Worm (Caenorhabditis elegans) whole organism, L3 larva: ENCODE measurements around the gene cest-5.1.
A peak's percentile ranks its signal among the peaks of the same experiment; 100 is the strongest.

ENCODE experiments used
- R02D3.7 ChIP-seq: fragments of 150-350 bp; optimal IDR thresholded peaks from 2 replicates; lab custom pipeline; 2014; ENCODE audit warnings: missing biosample characterization, missing genetic modification characterization
- ZK546.5 ChIP-seq: sonication (generic microtip); optimal IDR thresholded peaks from 2 replicates; lab custom pipeline; 2017; ENCODE audit warnings: missing biosample characterization, missing genetic modification characterization
- ama-1 ChIP-seq: fragments of 150-350 bp; optimal IDR thresholded peaks from 2 replicates; lab custom pipeline; 2018
- ceh-28 ChIP-seq: fragments of 150-350 bp; optimal IDR thresholded peaks from 2 replicates; lab custom pipeline; 2014; ENCODE audit warnings: missing biosample characterization, missing genetic modification reagents, missing genetic modification characterization
- daf-12 ChIP-seq: fragments of 150-350 bp; optimal IDR thresholded peaks from 2 replicates; lab custom pipeline; 2014; ENCODE audit warnings: missing biosample characterization, missing genetic modification reagents, missing genetic modification characterization
- egl-27 ChIP-seq: sonication (generic microtip); optimal IDR thresholded peaks from 4 replicates; lab custom pipeline; 2017; ENCODE audit warnings: missing biosample characterization, missing genetic modification reagents, missing genetic modification characterization
- egl-5 ChIP-seq: fragments of 150-350 bp; optimal IDR thresholded peaks from 2 replicates; lab custom pipeline; 2017; ENCODE audit warnings: missing biosample characterization, missing genetic modification reagents, missing genetic modification characterization, inconsistent platforms
- elt-1 ChIP-seq: fragments of 150-350 bp; optimal IDR thresholded peaks from 2 replicates; lab custom pipeline; 2014; ENCODE audit warnings: missing biosample characterization, missing genetic modification characterization
- elt-2 ChIP-seq: sonication (generic microtip); optimal IDR thresholded peaks from 2 replicates; lab custom pipeline; 2016; ENCODE audit warnings: missing genetic modification reagents, mild to moderate bottlenecking, missing genetic modification characterization, missing compliant biosample characterization
- elt-3 ChIP-seq, 3 experiments: fragments of 150-350 bp in 1 of 3; sonication (generic microtip) in 2 of 3; optimal IDR thresholded peaks; 2 replicates in 2 of 3; 4 replicates in 1 of 3; lab custom pipeline; 2014 to 2017; ENCODE audit warnings: missing biosample characterization in 3 of 3, missing genetic modification characterization in 3 of 3
- fos-1 ChIP-seq: fragments of 150-350 bp; optimal IDR thresholded peaks from 2 replicates; lab custom pipeline; 2014; ENCODE audit warnings: missing biosample characterization, missing genetic modification characterization
- hmg-11 ChIP-seq: sonication (generic microtip); optimal IDR thresholded peaks from 2 replicates; lab custom pipeline; 2016; ENCODE audit warnings: missing genetic modification characterization, missing compliant biosample characterization
- jun-1 ChIP-seq: fragments of 150-350 bp; optimal IDR thresholded peaks from 2 replicates; lab custom pipeline; 2014; ENCODE audit warnings: missing biosample characterization, missing genetic modification reagents, missing genetic modification characterization
- lin-15B ChIP-seq: fragments of 150-350 bp; optimal IDR thresholded peaks from 2 replicates; lab custom pipeline; 2014; ENCODE audit warnings: missing biosample characterization, missing genetic modification characterization
- lsy-12 ChIP-seq: sonication (generic microtip); optimal IDR thresholded peaks from 2 replicates; lab custom pipeline; 2016; ENCODE audit warnings: mild to moderate bottlenecking, missing genetic modification characterization, missing compliant biosample characterization
- mdl-1 ChIP-seq: fragments of 150-350 bp; optimal IDR thresholded peaks from 2 replicates; lab custom pipeline; 2014; ENCODE audit warnings: missing biosample characterization, missing genetic modification characterization
- mml-1 ChIP-seq: fragments of 150-350 bp; sonication (generic microtip); optimal IDR thresholded peaks from 3 replicates; lab custom pipeline; 2014; ENCODE audit warnings: missing biosample characterization, missing genetic modification characterization
- nfya-1 ChIP-seq: sonication (generic microtip); optimal IDR thresholded peaks from 2 replicates; lab custom pipeline; 2017; ENCODE audit warnings: missing genetic modification characterization, mild to moderate bottlenecking, missing compliant biosample characterization, antibody characterized with exemption, moderate library complexity; ENCODE audit not compliant: insufficient read depth
- nhr-11 ChIP-seq: fragments of 150-350 bp; optimal IDR thresholded peaks from 2 replicates; lab custom pipeline; 2014; ENCODE audit warnings: missing biosample characterization, missing genetic modification characterization
- nhr-23 ChIP-seq: fragments of 150-350 bp; optimal IDR thresholded peaks from 2 replicates; lab custom pipeline; 2014; ENCODE audit warnings: missing biosample characterization, missing genetic modification reagents, missing genetic modification characterization
- nhr-237 ChIP-seq: fragments of 150-350 bp; optimal IDR thresholded peaks from 2 replicates; lab custom pipeline; 2014; ENCODE audit warnings: missing biosample characterization, missing genetic modification characterization
- nhr-25 ChIP-seq: sonication (generic microtip); optimal IDR thresholded peaks from 2 replicates; lab custom pipeline; 2017; ENCODE audit warnings: missing biosample characterization, missing genetic modification characterization
- nhr-28 ChIP-seq: fragments of 150-350 bp; optimal IDR thresholded peaks from 2 replicates; lab custom pipeline; 2014; ENCODE audit warnings: missing biosample characterization, missing genetic modification characterization
- nhr-43 ChIP-seq: sonication (generic microtip); optimal IDR thresholded peaks from 2 replicates; lab custom pipeline; 2016; ENCODE audit warnings: mild to moderate bottlenecking, missing genetic modification characterization, missing compliant biosample characterization; ENCODE audit not compliant: poor library complexity, severe bottlenecking
- nhr-76 ChIP-seq: fragments of 150-350 bp; sonication (generic microtip); optimal IDR thresholded peaks from 5 replicates; lab custom pipeline; 2014; ENCODE audit warnings: missing biosample characterization, missing genetic modification characterization
- pha-4 ChIP-seq: fragments of 150-350 bp; optimal IDR thresholded peaks from 2 replicates; lab custom pipeline; 2014; ENCODE audit warnings: missing biosample characterization, missing genetic modification reagents, missing genetic modification characterization
- pqm-1 ChIP-seq: fragments of 150-350 bp; optimal IDR thresholded peaks from 2 replicates; lab custom pipeline; 2017; ENCODE audit warnings: missing biosample characterization, missing genetic modification characterization, inconsistent platforms
- sea-2 ChIP-seq: fragments of 150-350 bp; sonication (generic microtip); optimal IDR thresholded peaks from 4 replicates; lab custom pipeline; 2014; ENCODE audit warnings: missing biosample characterization, missing genetic modification reagents, missing genetic modification characterization
- skn-1 ChIP-seq: fragments of 150-350 bp; optimal IDR thresholded peaks from 2 replicates; lab custom pipeline; 2014; ENCODE audit warnings: missing biosample characterization, missing genetic modification characterization
- snpc-4 ChIP-seq: fragments of 150-350 bp; optimal IDR thresholded peaks from 2 replicates; lab custom pipeline; 2014; ENCODE audit warnings: missing biosample characterization, missing genetic modification characterization
- tbx-2 ChIP-seq: sonication (generic microtip); optimal IDR thresholded peaks from 2 replicates; lab custom pipeline; 2016; ENCODE audit warnings: mild to moderate bottlenecking, missing genetic modification characterization, missing compliant biosample characterization
- unc-62 ChIP-seq: fragments of 150-350 bp; sonication (generic microtip); optimal IDR thresholded peaks from 4 replicates; lab custom pipeline; 2014; ENCODE audit warnings: missing biosample characterization, missing genetic modification reagents, missing genetic modification characterization
- zag-1 ChIP-seq: fragments of 150-350 bp; optimal IDR thresholded peaks from 2 replicates; lab custom pipeline; 2014; ENCODE audit warnings: missing biosample characterization, missing genetic modification characterization

The cest-5.1 gene

DNA sequence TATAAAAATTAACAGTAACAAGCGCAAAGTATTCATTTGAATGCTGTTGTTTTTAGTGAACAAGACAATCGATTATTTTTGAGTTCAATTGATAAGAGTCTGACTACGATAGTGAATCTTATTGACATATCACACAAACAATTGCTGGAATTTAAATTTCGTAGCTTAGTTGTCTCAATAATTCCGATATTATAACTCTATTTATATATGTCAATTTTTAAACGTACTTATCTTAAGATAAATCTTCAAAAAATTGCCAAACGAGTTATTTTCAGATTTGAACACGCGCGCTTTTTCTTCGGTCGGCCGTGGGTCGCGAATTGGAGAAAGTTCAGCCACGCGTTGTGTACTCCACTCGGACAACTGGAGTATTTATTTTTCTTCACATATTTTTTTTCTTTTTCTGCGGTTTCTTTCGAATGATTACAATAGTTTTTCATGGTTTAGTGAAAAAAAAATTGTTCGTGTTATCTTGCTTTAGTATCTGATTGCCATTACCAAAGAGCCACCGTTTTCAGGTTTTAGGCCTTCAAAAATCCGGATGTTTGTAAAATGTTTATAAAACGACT, at the start of gene cest-5.1, which contains the start of gene C01B10.9:
Gene cest-5.1, minus strand, starts transcription at position 51 of the 569 bp plus-strand sequence.
Gene C01B10.9, plus strand, starts transcription at position 519 of the 569 bp plus-strand sequence.
- peak; percentile 49 for TF ChIP-seq elt-2
- TF ChIP-seq nhr-237 (tag; lab: Kevin White, UChicago) = no peak
- no peak for TF ChIP-seq nhr-76
- TF ChIP-seq nhr-23 (tag; lab: Kevin White, UChicago) = no peak
- TF ChIP-seq ZK546.5 (tag; lab: Kevin White, UChicago) = no peak
- TF ChIP-seq hmg-11 = peak; percentile 25
- TF ChIP-seq nhr-28 (tag; lab: Kevin White, UChicago) = no peak
- peak; percentile 53 for TF ChIP-seq R02D3.7
- peak; percentile 31 for TF ChIP-seq snpc-4 (tag; lab: Kevin White, UChicago)
- peak; percentile 18 for TF ChIP-seq pqm-1 (tag; lab: Kevin White, UChicago)
- TF ChIP-seq lin-15B = peak; percentile 83
- TF ChIP-seq egl-5 (tag; lab: Kevin White, UChicago) = no peak
- no peak for TF ChIP-seq mml-1
- TF ChIP-seq nfya-1 (tag; lab: Kevin White, UChicago) = peak; percentile 80
- TF ChIP-seq sea-2 (GFP tag; lab: Kevin White, UChicago) = no peak
- TF ChIP-seq nhr-43 (tag; lab: Kevin White, UChicago) = peak; percentile 91
- no peak for TF ChIP-seq mdl-1 (tag; lab: Kevin White, UChicago)
- TF ChIP-seq tbx-2 (tag; lab: Kevin White, UChicago) = no peak
- TF ChIP-seq ama-1 (lab: Kevin White, UChicago) = no peak
- TF ChIP-seq nhr-11 = no peak
- no peak for TF ChIP-seq egl-27
- no peak for TF ChIP-seq daf-12 (tag; lab: Kevin White, UChicago)
- no peak for TF ChIP-seq nhr-25 (tag; lab: Kevin White, UChicago)
- TF ChIP-seq ceh-28 (tag; lab: Kevin White, UChicago) = peak; percentile 37
- no peak for TF ChIP-seq fos-1
- TF ChIP-seq lsy-12 (tag; lab: Kevin White, UChicago) = peak; percentile 61
- peak; percentile 78 for TF ChIP-seq pha-4 (tag; lab: Kevin White, UChicago)

DNA sequence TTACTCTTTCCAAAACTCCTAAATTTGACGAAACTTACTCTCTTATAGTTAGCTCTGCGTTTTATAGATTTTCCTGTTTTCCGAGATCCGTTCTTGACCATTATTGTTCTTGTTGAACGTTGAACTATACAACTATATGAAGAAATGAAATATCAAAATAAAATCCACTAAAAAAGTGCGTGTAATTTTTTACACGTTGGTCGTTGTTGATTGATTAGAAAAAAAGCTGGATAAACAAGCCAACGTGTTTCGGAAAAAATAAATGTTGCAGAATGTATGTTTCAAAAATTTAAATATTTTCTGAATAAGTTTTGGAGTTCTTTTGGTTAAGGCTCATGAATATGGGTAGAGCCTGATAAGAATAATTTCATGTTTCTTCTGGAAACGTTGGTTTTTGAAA, 36.3 kb upstream of the cest-5.1 start, which contains the start of gene Y73B6A.1:
Gene Y73B6A.1, minus strand, starts transcription at position 101 of the 400 bp plus-strand sequence.
- no peak for TF ChIP-seq elt-1 (tag; lab: Kevin White, UChicago)
- no peak for TF ChIP-seq unc-62 (GFP tag; lab: Kevin White, UChicago)
- TF ChIP-seq egl-5 (tag; lab: Kevin White, UChicago) = no peak
- no peak for TF ChIP-seq nhr-25 (tag; lab: Kevin White, UChicago)
- no peak for TF ChIP-seq mdl-1 (tag; lab: Kevin White, UChicago)
- TF ChIP-seq lsy-12 (tag; lab: Kevin White, UChicago) = no peak
- TF ChIP-seq jun-1 (tag; lab: Kevin White, UChicago) = no peak
- no peak for TF ChIP-seq hmg-11
- no peak for TF ChIP-seq nhr-23 (tag; lab: Kevin White, UChicago)
- no peak for TF ChIP-seq zag-1 (tag; lab: Kevin White, UChicago)
- TF ChIP-seq egl-27 = no peak

ce11 chrIV:6664336-6664735, 32.8 kb upstream of the cest-5.1 start:
- TF ChIP-seq ama-1 (lab: Kevin White, UChicago) (peak; percentile 28), mml-1 (no peak), snpc-4 (tag; lab: Kevin White, UChicago) (peak; percentile 54)

- TF ChIP-seq nhr-25 (tag; lab: Kevin White, UChicago) = peak; percentile 13
- no peak for TF ChIP-seq egl-5 (tag; lab: Kevin White, UChicago)
- TF ChIP-seq nhr-76 = no peak
- no peak for TF ChIP-seq skn-1
- peak in 2 of 3 experiments; percentile 11 to 51 for TF ChIP-seq elt-3 (tag; optimal IDR thresholded peaks at IDR 0.05; lab: Kevin White, UChicago)
- TF ChIP-seq daf-12 (tag; lab: Kevin White, UChicago) = no peak
Measured at ce11 chrIV:6657519-6658031, 26.0 kb upstream of the cest-5.1 start, which contains the start of gene C01B10.11. C01B10.11 (plus strand) TSS chrIV:6657981.
